Fruit fly (Drosophila melanogaster) whole organism, embryonic: Measurements from ENCODE around the gene CG7483.

Experiments
- Ada2b ChIP-seq: fragments of 200-800 bp; sonication (Bioruptor generic); IDR thresholded peaks from 2 replicates; pipeline ENCODE4 v1.3.6; 2022; ENCODE audit warnings: missing biosample characterization, missing genetic modification characterization
- Asciz ChIP-seq: fragments of 200-800 bp; sonication (Bioruptor generic); optimal IDR thresholded peaks from 2 replicates; lab custom pipeline; 2017; ENCODE audit warnings: missing biosample characterization, mild to moderate bottlenecking, missing genetic modification characterization, missing genetic modification reagents
- B-H1 ChIP-seq: fragments of 200-800 bp; sonication (Bioruptor generic); IDR thresholded peaks from 3 replicates; pipeline ENCODE4 v1.3.6; 2022; ENCODE audit warnings: missing biosample characterization, missing genetic modification characterization
- BEAF-32 ChIP-seq: fragments of 200-800 bp; sonication (Bioruptor generic); optimal IDR thresholded peaks from 3 replicates; lab custom pipeline; 2017; ENCODE audit warnings: missing biosample characterization, missing genetic modification characterization, mild to moderate bottlenecking, moderate library complexity, missing genetic modification reagents
- CG10366 ChIP-seq: fragments of 200-800 bp; sonication (Bioruptor generic); IDR thresholded peaks from 2 replicates; pipeline ENCODE4 v1.3.6; 2022; ENCODE audit warnings: missing biosample characterization, missing genetic modification characterization
- CG1603 ChIP-seq: fragments of 200-800 bp; sonication (Bioruptor generic); optimal IDR thresholded peaks from 2 replicates; lab custom pipeline; 2019; ENCODE audit warnings: missing biosample characterization, mild to moderate bottlenecking, missing genetic modification characterization, moderate library complexity
- CG17829 ChIP-seq: fragments of 200-800 bp; optimal IDR thresholded peaks from 2 replicates; lab custom pipeline; 2019; ENCODE audit warnings: missing biosample characterization, mild to moderate bottlenecking, missing genetic modification characterization, moderate library complexity
- CG17912 ChIP-seq: fragments of 200-800 bp; sonication (Bioruptor generic); optimal IDR thresholded peaks from 2 replicates; lab custom pipeline; 2018; ENCODE audit warnings: missing biosample characterization, mild to moderate bottlenecking, missing genetic modification characterization
- CG2129 ChIP-seq: fragments of 200-800 bp; sonication (Bioruptor generic); IDR thresholded peaks from 2 replicates; pipeline ENCODE4 v1.3.6; 2022; ENCODE audit warnings: missing biosample characterization, missing genetic modification characterization; ENCODE audit not compliant: partially characterized antibody
- CG2199 ChIP-seq: fragments of 200-800 bp; sonication (Bioruptor generic); IDR thresholded peaks from 3 replicates; pipeline ENCODE4 v1.3.6; 2022; ENCODE audit warnings: missing biosample characterization, missing genetic modification characterization
- CG31365 ChIP-seq: fragments of 200-800 bp; sonication (Bioruptor generic); optimal IDR thresholded peaks from 2 replicates; lab custom pipeline; 2018; ENCODE audit warnings: missing biosample characterization, mild to moderate bottlenecking, missing genetic modification characterization
- CG4328 ChIP-seq: fragments of 200-800 bp; sonication (Bioruptor generic); optimal IDR thresholded peaks from 3 replicates; lab custom pipeline; 2017; ENCODE audit warnings: missing biosample characterization, missing genetic modification reagents, missing genetic modification characterization
- CG4854 ChIP-seq: fragments of 200-800 bp; sonication (Bioruptor generic); optimal IDR thresholded peaks from 2 replicates; lab custom pipeline; 2016; ENCODE audit warnings: missing biosample characterization, missing genetic modification characterization, inconsistent platforms
- Chrac-16 ChIP-seq: fragments of 200-800 bp; sonication (Bioruptor generic); optimal IDR thresholded peaks from 3 replicates; lab custom pipeline; 2016; ENCODE audit warnings: missing biosample characterization, missing genetic modification characterization
- Doc2 ChIP-seq: fragments of 200-800 bp; sonication (Bioruptor generic); IDR thresholded peaks from 2 replicates; pipeline ENCODE4 v1.3.6; 2022; ENCODE audit warnings: missing biosample characterization, missing genetic modification characterization
- E2f2 ChIP-seq: fragments of 200-800 bp; sonication (Bioruptor generic); IDR thresholded peaks from 2 replicates; pipeline ENCODE4 v1.3.6; 2022; ENCODE audit warnings: missing biosample characterization, missing genetic modification characterization
- Eip74EF ChIP-seq, 2 experiments: fragments of 200-800 bp in 1 of 2; fragments of >200 bp in 1 of 2; sonication (Bioruptor generic) in 1 of 2; optimal IDR thresholded peaks; 2 replicates each; lab custom pipeline; 2017 to 2019; ENCODE audit warnings: missing biosample characterization in 2 of 2, missing genetic modification characterization in 2 of 2, mild to moderate bottlenecking in 1 of 2, moderate library complexity in 1 of 2
- H2.0 ChIP-seq: fragments of 200-800 bp; sonication (Bioruptor generic); IDR thresholded peaks from 2 replicates; pipeline ENCODE4 v1.3.6; 2022; ENCODE audit warnings: missing biosample characterization, missing genetic modification characterization
- Hr78 ChIP-seq, 2 experiments: fragments of 200-800 bp in 1 of 2; fragments of >200 bp in 1 of 2; sonication (Bioruptor generic) in 1 of 2; optimal IDR thresholded peaks; 2 replicates each; lab custom pipeline; 2017 to 2019; ENCODE audit warnings: missing biosample characterization in 2 of 2, missing genetic modification characterization in 2 of 2, mild to moderate bottlenecking in 1 of 2, moderate library complexity in 1 of 2
- Nf-YA ChIP-seq: fragments of 200-800 bp; sonication (Bioruptor generic); IDR thresholded peaks from 2 replicates; pipeline ENCODE4 v1.3.6; 2022; ENCODE audit warnings: missing biosample characterization, missing genetic modification characterization
- Oaz ChIP-seq: fragments of 200-800 bp; sonication (Bioruptor generic); IDR thresholded peaks from 2 replicates; pipeline ENCODE4 v1.3.6; 2022; ENCODE audit warnings: missing biosample characterization, missing genetic modification characterization
- Pdp1 ChIP-seq, 2 experiments: fragments of 200-800 bp; sonication (Bioruptor generic); optimal IDR thresholded peaks; 3 replicates each; lab custom pipeline; 2016; ENCODE audit warnings: missing biosample characterization in 2 of 2, missing genetic modification characterization in 2 of 2, mild to moderate bottlenecking in 1 of 2, moderate library complexity in 1 of 2
- Rx ChIP-seq: fragments of 200-800 bp; sonication (Bioruptor generic); IDR thresholded peaks from 2 replicates; pipeline ENCODE4 v1.3.6; 2022; ENCODE audit warnings: missing biosample characterization, missing genetic modification characterization
- Sox102F ChIP-seq: fragments of 200-800 bp; sonication (Bioruptor generic); optimal IDR thresholded peaks from 2 replicates; lab custom pipeline; 2018; ENCODE audit warnings: missing biosample characterization, mild to moderate bottlenecking, missing genetic modification characterization, moderate library complexity
- Stat92E ChIP-seq, 3 experiments: fragments of >200 bp in 2 of 3; fragments of 200-800 bp in 1 of 3; sonication (Bioruptor generic) in 1 of 3; optimal IDR thresholded peaks; 2 replicates each; lab custom pipeline; 2017 to 2019; ENCODE audit warnings: missing biosample characterization in 3 of 3, missing genetic modification characterization in 3 of 3, mild to moderate bottlenecking in 1 of 3, moderate library complexity in 1 of 3
- Xbp1 ChIP-seq: fragments of 200-800 bp; sonication (Bioruptor generic); optimal IDR thresholded peaks from 3 replicates; lab custom pipeline; 2016; ENCODE audit warnings: missing biosample characterization, mild to moderate bottlenecking, missing genetic modification characterization
- ap ChIP-seq: fragments of 200-800 bp; sonication (Bioruptor generic); IDR thresholded peaks from 2 replicates; pipeline ENCODE4 v1.3.6; 2022; ENCODE audit warnings: missing biosample characterization, missing genetic modification characterization
- bab2 ChIP-seq: fragments of 200-800 bp; sonication (Bioruptor generic); optimal IDR thresholded peaks from 2 replicates; lab custom pipeline; 2016; ENCODE audit warnings: missing biosample characterization, missing genetic modification characterization
- danr ChIP-seq: fragments of 200-800 bp; sonication (Bioruptor generic); IDR thresholded peaks from 2 replicates; pipeline ENCODE4 v1.3.6; 2022; ENCODE audit warnings: missing biosample characterization, missing genetic modification characterization
- dysf ChIP-seq: fragments of 200-800 bp; sonication (Bioruptor generic); IDR thresholded peaks from 3 replicates; pipeline ENCODE4 v1.3.6; 2022; ENCODE audit warnings: missing biosample characterization, missing genetic modification characterization
- esg ChIP-seq: fragments of 200-800 bp; sonication (Bioruptor generic); conservative IDR thresholded peaks from 2 replicates; pipeline ENCODE4 v1.3.6; 2022; ENCODE audit warnings: missing biosample characterization, missing genetic modification characterization
- gcm2 ChIP-seq: fragments of 200-800 bp; sonication (Bioruptor generic); optimal IDR thresholded peaks from 2 replicates; lab custom pipeline; 2016; ENCODE audit warnings: missing biosample characterization, missing genetic modification characterization
- hth ChIP-seq: fragments of >200 bp; optimal IDR thresholded peaks from 2 replicates; lab custom pipeline; 2017; ENCODE audit warnings: inconsistent platforms
- jigr1 ChIP-seq: fragments of 200-800 bp; sonication (Bioruptor generic); IDR thresholded peaks from 3 replicates; pipeline ENCODE4 v1.3.6; 2022; ENCODE audit warnings: missing biosample characterization, missing genetic modification characterization
- jing ChIP-seq: fragments of 200-800 bp; sonication (Bioruptor generic); optimal IDR thresholded peaks from 2 replicates; lab custom pipeline; 2018; ENCODE audit warnings: missing biosample characterization, mild to moderate bottlenecking, missing genetic modification characterization
- lbe ChIP-seq: fragments of 200-800 bp; sonication (Bioruptor generic); optimal IDR thresholded peaks from 2 replicates; lab custom pipeline; 2016; ENCODE audit warnings: missing biosample characterization, mild to moderate bottlenecking, missing genetic modification characterization
- lola ChIP-seq, 3 experiments: fragments of >200 bp in 2 of 3; fragments of 200-800 bp in 1 of 3; sonication (Bioruptor generic) in 1 of 3; optimal IDR thresholded peaks; 2 replicates each; lab custom pipeline; 2017 to 2019; ENCODE audit warnings: missing biosample characterization in 3 of 3, missing genetic modification characterization in 3 of 3, mild to moderate bottlenecking in 1 of 3, moderate library complexity in 1 of 3
- nmo ChIP-seq: fragments of 200-800 bp; sonication (Bioruptor generic); optimal IDR thresholded peaks from 2 replicates; lab custom pipeline; 2018; ENCODE audit warnings: missing biosample characterization, mild to moderate bottlenecking, missing genetic modification characterization, moderate library complexity
- nom ChIP-seq: fragments of 200-800 bp; sonication (Bioruptor generic); optimal IDR thresholded peaks from 2 replicates; lab custom pipeline; 2017; ENCODE audit warnings: missing biosample characterization, missing genetic modification characterization, mild to moderate bottlenecking, moderate library complexity, missing genetic modification reagents
- peb ChIP-seq: fragments of 200-800 bp; sonication (Bioruptor generic); IDR thresholded peaks from 2 replicates; pipeline ENCODE4 v1.3.6; 2022; ENCODE audit warnings: missing biosample characterization, missing genetic modification characterization
- pho ChIP-seq: fragments of 200-800 bp; sonication (Bioruptor generic); optimal IDR thresholded peaks from 2 replicates; lab custom pipeline; 2016; ENCODE audit warnings: missing biosample characterization, missing genetic modification characterization
- schlank ChIP-seq: fragments of 200-800 bp; sonication (Bioruptor generic); optimal IDR thresholded peaks from 2 replicates; lab custom pipeline; 2018; ENCODE audit warnings: missing biosample characterization, mild to moderate bottlenecking, missing genetic modification characterization
- sens-2 ChIP-seq: fragments of 200-800 bp; sonication (Bioruptor generic); IDR thresholded peaks from 2 replicates; pipeline ENCODE4 v1.3.6; 2022; ENCODE audit warnings: missing biosample characterization, missing genetic modification characterization
- sisA ChIP-seq: fragments of 200-800 bp; sonication (Bioruptor generic); IDR thresholded peaks from 2 replicates; pipeline ENCODE4 v1.3.6; 2022; ENCODE audit warnings: missing biosample characterization, missing genetic modification characterization
- tin ChIP-seq: fragments of 200-800 bp; sonication (Bioruptor generic); optimal IDR thresholded peaks from 3 replicates; lab custom pipeline; 2016; ENCODE audit warnings: missing biosample characterization, missing genetic modification characterization
- twi ChIP-seq: fragments of 200-800 bp; optimal IDR thresholded peaks from 2 replicates; lab custom pipeline; 2019; ENCODE audit warnings: missing biosample characterization, mild to moderate bottlenecking, missing genetic modification characterization, moderate library complexity
- wor ChIP-seq: fragments of 200-800 bp; sonication (Bioruptor generic); IDR thresholded peaks from 2 replicates; pipeline ENCODE4 v1.3.6; 2022; ENCODE audit warnings: missing biosample characterization, missing genetic modification characterization
- zen2 ChIP-seq: fragments of 200-800 bp; sonication (Bioruptor generic); IDR thresholded peaks from 3 replicates; pipeline ENCODE4 v1.3.6; 2022; ENCODE audit warnings: missing biosample characterization, missing genetic modification characterization; ENCODE audit not compliant: partially characterized antibody

The CG7483 gene

DNA sequence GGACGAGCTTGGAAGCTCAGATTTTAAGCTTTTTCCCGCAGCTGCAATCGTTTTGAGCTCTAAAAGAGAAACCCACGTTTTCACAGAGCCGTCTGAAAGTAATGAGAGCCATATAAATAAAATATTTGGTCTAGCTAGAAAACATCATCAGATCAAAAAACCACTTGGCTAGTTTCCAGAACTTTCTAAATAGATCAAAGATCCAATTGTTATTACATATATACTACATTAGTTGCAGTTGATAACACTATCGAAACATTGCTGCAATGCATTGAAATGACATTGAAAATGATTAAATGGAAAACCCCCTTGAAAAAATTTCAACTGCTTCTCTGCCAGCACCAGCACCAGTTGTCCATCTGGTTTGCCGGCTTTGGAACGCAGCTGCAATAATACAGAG is 42.0 kb downstream of the CG7483 start (continued):
- TF ChIP-seq CG4328 (GFP tag; lab: Kevin White, UChicago) (no peak), nmo (GFP tag; lab: Kevin White, UChicago) (peak; percentile 13), ap (GFP tag; lab: Robert Waterston, UW) (0 out of 2 replicates have a peak, but pooled peaks have one; percentile 5), wor (GFP tag; lab: Robert Waterston, UW) (peak; percentile 10; the same call in 1 of the 2 replicates), pho (GFP tag; lab: Kevin White, UChicago) (no peak), peb (GFP tag; lab: Robert Waterston, UW) (no peak), sisA (GFP tag; lab: Robert Waterston, UW) (peak; percentile 41; the same call in 1 of the 2 replicates), CG4854 (GFP tag; lab: Kevin White, UChicago) (no peak), lbe (GFP tag; lab: Kevin White, UChicago) (no peak), dysf (GFP tag; lab: Robert Waterston, UW) (peak; percentile 11; the same call in 2 of the 3 replicates), Asciz (GFP tag; lab: Kevin White, UChicago) (peak; percentile 47), CG1603 (tag; lab: Kevin White, UChicago) (peak; percentile 38), Ada2b (GFP tag; lab: Robert Waterston, UW) (peak; percentile 40; the same call in 1 of the 2 replicates), schlank (tag; lab: Kevin White, UChicago) (no peak), esg (GFP tag; lab: Robert Waterston, UW) (peak; percentile 57), CG17912 (no peak), Sox102F (GFP tag; lab: Kevin White, UChicago) (peak; percentile 74), Xbp1 (GFP tag; lab: Kevin White, UChicago) (peak; percentile 4), Nf-YA (peak; percentile 37; the same call in 1 of the 2 replicates), B-H1 (peak; percentile 21; the same call in 1 of the 3 replicates), nom (GFP tag; lab: Kevin White, UChicago) (peak; percentile 51), H2.0 (GFP tag; lab: Robert Waterston, UW) (0 out of 2 replicates have a peak, but pooled peaks have one; percentile 12), jing (GFP tag; lab: Kevin White, UChicago) (peak; percentile 36), Hr78 (GFP tag; optimal IDR thresholded peaks at IDR 0.05; lab: Kevin White, UChicago) (no peak), zen2 (GFP tag; lab: Robert Waterston, UW) (no peak), CG17829 (tag; lab: Kevin White, UChicago) (peak; percentile 2), CG10366 (GFP tag; lab: Robert Waterston, UW) (peak; percentile 36; the same call in 1 of the 2 replicates)
- TF ChIP-seq, all 482 proteins: peak for 53

DNA sequence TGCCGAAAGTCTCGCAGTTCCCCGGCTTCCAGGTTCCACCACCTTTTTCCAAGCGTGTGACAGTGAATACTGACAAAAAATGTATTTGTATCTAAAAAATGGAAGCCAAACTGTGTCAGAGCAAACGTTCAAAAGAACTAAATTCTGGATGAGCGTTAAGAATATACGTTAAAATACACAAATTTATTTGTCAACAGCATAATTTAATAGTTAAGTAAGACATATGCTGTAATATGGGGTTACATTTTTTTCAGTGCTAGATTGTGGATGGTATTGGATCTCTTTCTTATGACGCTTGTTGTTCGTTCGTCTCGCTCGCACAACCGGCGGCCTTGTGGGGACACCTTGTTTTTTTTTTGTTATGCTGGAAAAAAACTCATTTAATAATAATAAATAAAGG is 42.6 kb downstream of the CG7483 start:
- peak; percentile 76 for TF ChIP-seq E2f2 (GFP tag; lab: Robert Waterston, UW)
- TF ChIP-seq CG2199 (GFP tag; lab: Robert Waterston, UW), result peak; percentile 84; the same call in 2 of the 3 replicates
- peak; percentile 82 for TF ChIP-seq CG31365
- no peak for TF ChIP-seq CG2129 (GFP tag; lab: Robert Waterston, UW)
- peak; percentile 94 for TF ChIP-seq CG10366 (GFP tag; lab: Robert Waterston, UW)
- TF ChIP-seq danr, result peak; percentile 81
- peak in 1 of 2 experiments; percentile 81 for TF ChIP-seq Eip74EF (GFP tag; optimal IDR thresholded peaks at IDR 0.05; lab: Kevin White, UChicago)
- TF ChIP-seq Rx (GFP tag; lab: Robert Waterston, UW), result peak; percentile 87
- TF ChIP-seq twi, result peak; percentile 16
- no peak for TF ChIP-seq BEAF-32 (GFP tag; lab: Kevin White, UChicago)
- peak; percentile 92 for TF ChIP-seq gcm2 (GFP tag; lab: Kevin White, UChicago)
- peak in 1 of 3 experiments; percentile 70 for TF ChIP-seq lola (GFP tag; optimal IDR thresholded peaks at IDR 0.05; lab: Kevin White, UChicago)
- peak; percentile 88 for TF ChIP-seq Oaz (GFP tag; lab: Robert Waterston, UW)
- peak; percentile 96 for TF ChIP-seq bab2 (GFP tag; lab: Kevin White, UChicago)
- TF ChIP-seq Stat92E (GFP tag; optimal IDR thresholded peaks at IDR 0.05; lab: Kevin White, UChicago), result no peak
- TF ChIP-seq sens-2, result peak; percentile 78; the same call in 1 of the 2 replicates
- no peak for TF ChIP-seq zen2 (GFP tag; lab: Robert Waterston, UW)
- no peak for TF ChIP-seq hth (lab: Kevin White, UChicago)
- TF ChIP-seq Chrac-16 (GFP tag; lab: Kevin White, UChicago), result peak; percentile 95
- TF ChIP-seq tin (GFP tag; lab: Kevin White, UChicago), result peak; percentile 97
- TF ChIP-seq jigr1 (GFP tag; lab: Robert Waterston, UW), result peak; percentile 67; the same call in 2 of the 3 replicates
- TF ChIP-seq Doc2 (GFP tag; lab: Robert Waterston, UW), result peak; percentile 83; the same call in 1 of the 2 replicates
- peak; percentile 96 for TF ChIP-seq Pdp1 (GFP tag; optimal IDR thresholded peaks at IDR 0.05; lab: Kevin White, UChicago)
